Worm (Caenorhabditis elegans) whole organism, young adult: Measurements from ENCODE around the gene R13A1.5.

Experiments used
- F10E7.11 ChIP-seq: sonication (generic microtip); optimal IDR thresholded peaks from 2 replicates; lab custom pipeline; 2017; ENCODE audit warnings: mild to moderate bottlenecking, missing genetic modification characterization, moderate library complexity, missing compliant biosample characterization
- bed-1 ChIP-seq: fragments of 200-800 bp; sonication (Bioruptor generic); IDR thresholded peaks from 2 replicates; pipeline ENCODE4 v1.3.6; 2022; ENCODE audit warnings: missing genetic modification reagents, missing genetic modification characterization, missing compliant biosample characterization
- ccch-3 ChIP-seq: fragments of 200-800 bp; sonication (Bioruptor generic); optimal IDR thresholded peaks from 2 replicates; lab custom pipeline; 2018; ENCODE audit warnings: mild to moderate bottlenecking, missing genetic modification characterization, missing compliant biosample characterization
- egrh-3 ChIP-seq: fragments of 200-800 bp; sonication (Bioruptor generic); IDR thresholded peaks from 2 replicates; pipeline ENCODE4 v1.3.6; 2022; ENCODE audit warnings: missing genetic modification reagents, missing genetic modification characterization, missing compliant biosample characterization
- lir-1 ChIP-seq: fragments of 200-800 bp; sonication (Bioruptor generic); conservative IDR thresholded peaks from 2 replicates; pipeline ENCODE4 v1.3.6; 2022; ENCODE audit warnings: missing genetic modification reagents, missing genetic modification characterization, missing compliant biosample characterization
- madf-10 ChIP-seq: sonication (generic microtip); optimal IDR thresholded peaks from 2 replicates; lab custom pipeline; 2016; ENCODE audit warnings: mild to moderate bottlenecking, missing genetic modification characterization, missing compliant biosample characterization
- madf-8 ChIP-seq: fragments of 200-800 bp; sonication (Bioruptor generic); conservative IDR thresholded peaks from 2 replicates; pipeline ENCODE4 v1.3.6; 2022; ENCODE audit warnings: missing genetic modification reagents, missing genetic modification characterization, missing compliant biosample characterization
- mxl-1 ChIP-seq: sonication (generic microtip); optimal IDR thresholded peaks from 2 replicates; lab custom pipeline; 2016; ENCODE audit warnings: missing genetic modification characterization, missing compliant biosample characterization
- nhr-179 ChIP-seq: sonication (generic microtip); optimal IDR thresholded peaks from 2 replicates; lab custom pipeline; 2016; ENCODE audit warnings: mild to moderate bottlenecking, missing genetic modification characterization, missing compliant biosample characterization
- nhr-27 ChIP-seq: fragments of 200-800 bp; sonication (Bioruptor generic); optimal IDR thresholded peaks from 2 replicates; lab custom pipeline; 2018; ENCODE audit warnings: mild to moderate bottlenecking, missing genetic modification characterization, moderate library complexity, missing compliant biosample characterization
- rec-8 ChIP-seq, 2 experiments: sonication (generic microtip); optimal IDR thresholded peaks; 2 replicates each; lab custom pipeline; 2016; ENCODE audit warnings: mild to moderate bottlenecking in 2 of 2, missing genetic modification characterization in 2 of 2, missing genetic modification reagents in 2 of 2, missing genotype in 2 of 2, missing biosample characterization in 1 of 2, missing compliant biosample characterization in 1 of 2, moderate library complexity in 1 of 2
- snpc-4 ChIP-seq, 5 experiments: fragments of 150-350 bp in 1 of 5; sonication (generic microtip) in 4 of 5; optimal IDR thresholded peaks; 2 replicates each; lab custom pipeline; 2014 to 2018; ENCODE audit warnings: missing genetic modification characterization in 5 of 5, missing biosample characterization in 3 of 5, antibody characterized with exemption in 2 of 5, mild to moderate bottlenecking in 2 of 5, missing compliant biosample characterization in 2 of 5, missing genotype in 2 of 5, moderate library complexity in 2 of 5, missing genetic modification reagents in 1 of 5

DNA sequence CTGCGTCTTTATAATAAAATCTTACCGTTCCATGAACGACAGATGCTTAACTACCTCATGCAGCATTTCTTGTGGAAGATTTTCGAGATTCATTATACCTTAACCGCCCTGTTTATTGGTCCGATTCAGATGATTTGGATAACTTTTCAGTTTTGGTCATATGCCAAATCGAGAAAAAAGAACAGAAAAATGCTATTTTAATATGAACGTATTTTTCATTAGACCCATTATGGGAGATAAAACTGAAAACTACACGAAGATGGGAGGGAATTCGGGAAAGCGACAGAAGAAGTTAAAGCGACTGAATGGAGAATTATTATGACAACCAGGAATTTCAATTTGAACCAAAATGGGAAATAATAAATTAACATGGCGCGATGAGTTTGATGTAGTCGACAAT lies 35.4 kb upstream of the R13A1.5 start, which contains the start of gene R13A1.10:
- TF ChIP-seq nhr-179 (tag; lab: Kevin White, UChicago) (no peak), madf-8 (GFP tag; lab: Robert Waterston, UW) (no peak), nhr-27 (tag; lab: Kevin White, UChicago) (no peak), lir-1 (GFP tag; lab: Robert Waterston, UW) (no peak), mxl-1 (tag; lab: Kevin White, UChicago) (no peak), bed-1 (GFP tag; lab: Robert Waterston, UW) (no peak), F10E7.11 (tag; lab: Kevin White, UChicago) (no peak), rec-8 (tag; optimal IDR thresholded peaks at IDR 0.05; lab: Kevin White, UChicago) (no peak), madf-10 (tag; lab: Kevin White, UChicago) (no peak), ccch-3 (GFP tag; lab: Kevin White, UChicago) (no peak), egrh-3 (GFP tag; lab: Robert Waterston, UW) (no peak), snpc-4 (GFP tag; optimal IDR thresholded peaks at IDR 0.05; lab: Kevin White, UChicago) (no peak), snpc-4 (tag; optimal IDR thresholded peaks at IDR 0.05; lab: Kevin White, UChicago) (no peak)
